Worm (Caenorhabditis elegans) whole organism, L4 larva: Measurements from ENCODE around the gene scl-27.

Experiments used
- F26F4.8 ChIP-seq: fragments of 200-800 bp; sonication (Bioruptor generic); conservative IDR thresholded peaks from 2 replicates; pipeline ENCODE4 v1.3.6; 2022; ENCODE audit warnings: missing genetic modification characterization, missing compliant biosample characterization
- F37D6.2 ChIP-seq: sonication (generic microtip); optimal IDR thresholded peaks from 2 replicates; lab custom pipeline; 2016; ENCODE audit warnings: mild to moderate bottlenecking, missing genetic modification characterization, missing compliant biosample characterization
- R02D3.7 ChIP-seq: fragments of 150-350 bp; sonication (generic microtip); optimal IDR thresholded peaks from 3 replicates; lab custom pipeline; 2014; ENCODE audit warnings: missing biosample characterization, missing genetic modification characterization
- T20F7.1 ChIP-seq: fragments of 200-800 bp; sonication (Bioruptor generic); optimal IDR thresholded peaks from 2 replicates; lab custom pipeline; 2018; ENCODE audit warnings: mild to moderate bottlenecking, missing genetic modification characterization, missing compliant biosample characterization
- T26A8.4 ChIP-seq: fragments of 200-800 bp; sonication (Bioruptor generic); IDR thresholded peaks from 2 replicates; pipeline ENCODE4 v1.3.6; 2022; ENCODE audit warnings: missing genetic modification characterization, missing compliant biosample characterization
- Y105C5A.15 ChIP-seq: fragments of 200-800 bp; sonication (Bioruptor generic); IDR thresholded peaks from 2 replicates; pipeline ENCODE4 v1.3.6; 2022; ENCODE audit warnings: missing genetic modification characterization, missing compliant biosample characterization
- Y75B8A.6 ChIP-seq: fragments of 200-800 bp; sonication (Bioruptor generic); IDR thresholded peaks from 2 replicates; pipeline ENCODE4 v1.3.6; 2022; ENCODE audit warnings: missing genetic modification reagents, missing genetic modification characterization, missing compliant biosample characterization
- ZK546.5 ChIP-seq, 2 experiments: sonication (generic microtip); optimal IDR thresholded peaks; 2 replicates each; lab custom pipeline; 2017; ENCODE audit warnings: missing biosample characterization in 2 of 2, missing genetic modification characterization in 2 of 2
- aly-2 ChIP-seq: sonication (generic microtip); optimal IDR thresholded peaks from 2 replicates; lab custom pipeline; 2018; ENCODE audit warnings: missing biosample characterization, missing genetic modification characterization
- attf-4 ChIP-seq: sonication (generic microtip); optimal IDR thresholded peaks from 3 replicates; lab custom pipeline; 2017; ENCODE audit warnings: missing biosample characterization, missing genetic modification characterization
- ceh-82 ChIP-seq: sonication (generic microtip); optimal IDR thresholded peaks from 2 replicates; lab custom pipeline; 2017; ENCODE audit warnings: missing biosample characterization, missing genetic modification characterization
- ces-1 ChIP-seq: fragments of 150-350 bp; sonication (generic microtip); optimal IDR thresholded peaks from 4 replicates; lab custom pipeline; 2014; ENCODE audit warnings: missing biosample characterization, missing genetic modification reagents, missing genetic modification characterization
- daf-16 ChIP-seq, 3 experiments: sonication (generic microtip); optimal IDR thresholded peaks; 2 replicates each; lab custom pipeline; 2016 to 2017; ENCODE audit warnings: missing genetic modification characterization in 3 of 3, missing genetic modification reagents in 3 of 3, mild to moderate bottlenecking in 2 of 3, missing compliant biosample characterization in 2 of 3, missing biosample characterization in 1 of 3, moderate library complexity in 1 of 3
- daf-19 ChIP-seq: fragments of 200-800 bp; sonication (Bioruptor generic); conservative IDR thresholded peaks from 2 replicates; pipeline ENCODE4 v1.3.6; 2022; ENCODE audit warnings: missing genetic modification characterization, missing compliant biosample characterization
- dmd-9 ChIP-seq: fragments of 200-800 bp; sonication (Bioruptor generic); IDR thresholded peaks from 2 replicates; pipeline ENCODE4 v1.3.6; 2022; ENCODE audit warnings: missing genetic modification reagents, missing genetic modification characterization, missing compliant biosample characterization
- duxl-1 ChIP-seq: sonication (generic microtip); optimal IDR thresholded peaks from 2 replicates; lab custom pipeline; 2016; ENCODE audit warnings: mild to moderate bottlenecking, missing genetic modification characterization, moderate library complexity, missing compliant biosample characterization; ENCODE audit not compliant: poor library complexity
- dve-1 ChIP-seq: sonication (generic microtip); optimal IDR thresholded peaks from 2 replicates; lab custom pipeline; 2017; ENCODE audit warnings: antibody characterized with exemption, mild to moderate bottlenecking, missing genetic modification characterization, missing compliant biosample characterization; ENCODE audit not compliant: insufficient read depth
- egl-27 ChIP-seq: sonication (generic microtip); optimal IDR thresholded peaks from 3 replicates; lab custom pipeline; 2017; ENCODE audit warnings: missing biosample characterization, missing genetic modification reagents, missing genetic modification characterization
- fos-1 ChIP-seq: fragments of 150-350 bp; optimal IDR thresholded peaks from 2 replicates; lab custom pipeline; 2014; ENCODE audit warnings: missing biosample characterization, missing genetic modification characterization
- hif-1 ChIP-seq, 2 experiments: sonication (generic microtip); optimal IDR thresholded peaks; 2 replicates each; lab custom pipeline; 2016 to 2017; ENCODE audit warnings: missing compliant biosample characterization in 2 of 2, missing genetic modification characterization in 2 of 2, missing genetic modification reagents in 2 of 2, missing genotype in 2 of 2, mild to moderate bottlenecking in 1 of 2
- lin-1 ChIP-seq: fragments of 200-800 bp; sonication (Bioruptor generic); IDR thresholded peaks from 2 replicates; pipeline ENCODE4 v1.3.6; 2022; ENCODE audit warnings: missing genetic modification reagents, missing genetic modification characterization, missing compliant biosample characterization
- lin-15B ChIP-seq: fragments of 150-350 bp; sonication (generic microtip); optimal IDR thresholded peaks from 3 replicates; lab custom pipeline; 2014; ENCODE audit warnings: missing biosample characterization, missing genetic modification characterization
- lir-3 ChIP-seq: sonication (generic microtip); optimal IDR thresholded peaks from 2 replicates; lab custom pipeline; 2016; ENCODE audit warnings: mild to moderate bottlenecking, missing genetic modification characterization, missing compliant biosample characterization
- mep-1 ChIP-seq: fragments of 150-350 bp; sonication (generic microtip); optimal IDR thresholded peaks from 3 replicates; lab custom pipeline; 2014; ENCODE audit warnings: missing biosample characterization, missing genetic modification characterization
- mes-2 ChIP-seq: sonication (generic microtip); optimal IDR thresholded peaks from 2 replicates; lab custom pipeline; 2016; ENCODE audit warnings: missing genotype, mild to moderate bottlenecking, missing genetic modification characterization, missing compliant biosample characterization; ENCODE audit not compliant: poor library complexity, severe bottlenecking
- mxl-2 ChIP-seq: fragments of 200-800 bp; sonication (Bioruptor generic); conservative IDR thresholded peaks from 2 replicates; pipeline ENCODE4 v1.3.6; 2022; ENCODE audit warnings: missing genetic modification reagents, missing genetic modification characterization, missing compliant biosample characterization
- nhr-111 ChIP-seq: fragments of 200-800 bp; sonication (Bioruptor generic); optimal IDR thresholded peaks from 2 replicates; lab custom pipeline; 2018; ENCODE audit warnings: mild to moderate bottlenecking, missing genetic modification characterization, missing compliant biosample characterization
- nhr-237 ChIP-seq: sonication (generic microtip); optimal IDR thresholded peaks from 2 replicates; lab custom pipeline; 2017; ENCODE audit warnings: missing biosample characterization, missing genetic modification characterization
- nhr-25 ChIP-seq: sonication (generic microtip); optimal IDR thresholded peaks from 2 replicates; lab custom pipeline; 2017; ENCODE audit warnings: missing genetic modification characterization, mild to moderate bottlenecking, missing compliant biosample characterization, antibody characterized with exemption, moderate library complexity, borderline replicate concordance; ENCODE audit not compliant: insufficient read depth
- nhr-28 ChIP-seq: fragments of 150-350 bp; optimal IDR thresholded peaks from 2 replicates; lab custom pipeline; 2014; ENCODE audit warnings: missing biosample characterization, missing genetic modification characterization
- nhr-76 ChIP-seq: fragments of 150-350 bp; optimal IDR thresholded peaks from 2 replicates; lab custom pipeline; 2014; ENCODE audit warnings: missing biosample characterization, missing genetic modification characterization
- pha-4 ChIP-seq, 2 experiments: fragments of 150-350 bp in 1 of 2; fragments of 200-800 bp in 1 of 2; sonication (Bioruptor generic) in 1 of 2; IDR thresholded peaks in 1 of 2; optimal IDR thresholded peaks in 1 of 2; 2 replicates each; pipeline versions ENCODE4 v1.3.6 to Lab custom; 2014 to 2022; ENCODE audit warnings: missing genetic modification characterization in 2 of 2, missing genetic modification reagents in 2 of 2, missing biosample characterization in 1 of 2, missing compliant biosample characterization in 1 of 2
- pqm-1 ChIP-seq: sonication (generic microtip); optimal IDR thresholded peaks from 2 replicates; lab custom pipeline; 2017; ENCODE audit warnings: missing biosample characterization, missing genetic modification characterization
- sdz-12 ChIP-seq: fragments of 200-800 bp; sonication (Bioruptor generic); optimal IDR thresholded peaks from 2 replicates; lab custom pipeline; 2018; ENCODE audit warnings: mild to moderate bottlenecking, missing genetic modification characterization, missing compliant biosample characterization
- skn-1 ChIP-seq: fragments of 150-350 bp; optimal IDR thresholded peaks from 2 replicates; lab custom pipeline; 2014; ENCODE audit warnings: missing biosample characterization, missing genetic modification characterization
- spr-3 ChIP-seq: fragments of 200-800 bp; sonication (Bioruptor generic); optimal IDR thresholded peaks from 2 replicates; lab custom pipeline; 2018; ENCODE audit warnings: mild to moderate bottlenecking, missing genetic modification characterization, missing compliant biosample characterization
- unc-39 ChIP-seq: sonication (generic microtip); optimal IDR thresholded peaks from 2 replicates; lab custom pipeline; 2017; ENCODE audit warnings: missing biosample characterization, missing genetic modification characterization
- unc-62 ChIP-seq, 3 experiments: fragments of 150-350 bp in 1 of 3; sonication (generic microtip); optimal IDR thresholded peaks in 2 of 3; peaks in 1 of 3; 1 replicate in 1 of 3; 2 replicates in 2 of 3; lab custom pipeline; 2014 to 2017; ENCODE audit warnings: missing biosample characterization in 3 of 3, missing genetic modification characterization in 3 of 3, missing genetic modification reagents in 3 of 3, missing genotype in 1 of 3
- zag-1 ChIP-seq: fragments of 150-350 bp; optimal IDR thresholded peaks from 2 replicates; lab custom pipeline; 2014; ENCODE audit warnings: missing biosample characterization, missing genetic modification characterization
- zfp-2 ChIP-seq: sonication (generic microtip); optimal IDR thresholded peaks from 2 replicates; lab custom pipeline; 2016; ENCODE audit warnings: mild to moderate bottlenecking, missing genetic modification characterization, missing compliant biosample characterization
- zfp-3 ChIP-seq: fragments of 200-800 bp; sonication (Bioruptor generic); conservative IDR thresholded peaks from 2 replicates; pipeline ENCODE4 v1.3.6; 2022; ENCODE audit warnings: missing genetic modification reagents, missing genetic modification characterization, missing compliant biosample characterization
- zip-11 ChIP-seq: fragments of 200-800 bp; sonication (Bioruptor generic); IDR thresholded peaks from 2 replicates; pipeline ENCODE4 v1.3.6; 2022; ENCODE audit warnings: missing genetic modification characterization, missing compliant biosample characterization
- ztf-7 ChIP-seq: fragments of 150-350 bp; optimal IDR thresholded peaks from 2 replicates; lab custom pipeline; 2014; ENCODE audit warnings: missing biosample characterization, missing genetic modification characterization

scl-27 gene

DNA sequence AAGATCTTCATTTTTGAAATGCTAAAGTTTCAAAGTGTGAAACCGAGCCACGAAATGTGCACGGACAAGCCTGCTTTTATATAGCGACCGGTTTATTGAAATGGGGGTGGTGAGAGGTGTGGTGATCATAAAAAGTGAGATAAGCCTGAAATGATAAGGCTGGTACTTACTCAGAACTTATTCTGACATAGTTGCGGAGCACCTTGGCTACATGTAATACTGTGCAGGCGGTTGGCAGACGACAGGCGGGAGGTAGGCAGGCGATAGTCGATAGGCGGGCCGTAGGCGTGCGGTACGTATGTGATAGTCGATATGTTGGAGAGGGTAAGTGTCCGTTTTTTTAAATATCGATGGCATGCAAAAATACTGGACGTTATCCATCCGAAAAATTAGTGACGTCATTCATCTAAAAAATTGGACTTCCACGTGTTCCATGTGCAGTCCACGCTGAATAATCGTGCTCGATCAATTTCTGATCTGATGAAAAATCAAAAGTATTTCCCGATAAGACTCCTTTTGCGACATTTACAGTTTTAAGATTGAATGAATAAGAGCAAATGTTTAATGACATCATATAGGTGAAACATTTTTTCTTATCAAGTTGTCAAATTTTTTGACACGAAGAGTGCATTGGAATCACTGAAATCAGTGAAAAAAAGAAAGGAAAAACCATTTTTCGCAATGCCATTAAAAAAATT is 18.0 kb downstream of the scl-27 start, which contains the start of gene irg-8 (continued):
- TF ChIP-seq fos-1 (no peak), F37D6.2 (tag; lab: Kevin White, UChicago) (no peak), dve-1 (no peak), lir-3 (no peak), duxl-1 (no peak), mxl-2 (0 out of 2 replicates have a peak, but pooled peaks have one; percentile 51), zfp-3 (GFP tag; lab: Robert Waterston, UW) (no peak), mes-2 (no peak), unc-39 (tag; lab: Kevin White, UChicago) (no peak), T26A8.4 (no peak), nhr-76 (no peak), dmd-9 (GFP tag; lab: Robert Waterston, UW) (no peak), nhr-25 (tag; lab: Kevin White, UChicago) (no peak), skn-1 (no peak), egl-27 (no peak), mep-1 (tag; lab: Kevin White, UChicago) (no peak), ceh-82 (tag; lab: Kevin White, UChicago) (no peak), F26F4.8 (no peak), lin-1 (GFP tag; lab: Robert Waterston, UW) (no peak), Y75B8A.6 (GFP tag; lab: Robert Waterston, UW) (no peak), R02D3.7 (no peak), pqm-1 (peak; percentile 17), T20F7.1 (no peak)

DNA sequence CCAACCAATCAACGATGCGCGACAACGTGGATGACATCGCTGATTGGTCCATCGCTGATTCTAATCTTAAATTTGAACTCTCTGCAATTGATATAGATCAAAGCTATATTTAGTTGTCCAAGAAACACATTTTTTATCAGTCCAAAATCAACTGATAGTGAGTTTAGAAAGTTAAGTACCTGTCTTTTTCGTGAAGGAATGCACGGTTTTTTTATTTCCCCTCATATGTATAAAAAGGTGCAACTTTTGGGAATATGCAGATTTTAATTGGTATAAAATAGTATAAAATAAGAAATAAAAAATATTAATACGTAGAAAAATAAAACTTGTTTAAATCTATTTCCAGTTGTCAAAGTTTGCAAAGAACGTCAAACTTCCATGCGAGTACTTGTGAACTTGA is 18.6 kb downstream of the scl-27 start, which contains the start of gene Y39D8A.1:
Gene Y39D8A.1 (plus strand): TSS at position 301 of the 400 bp plus-strand sequence.
- TF ChIP-seq daf-16 (GFP tag; optimal IDR thresholded peaks at IDR 0.05; lab: Kevin White, UChicago), result no peak
- TF ChIP-seq daf-16 (tag; optimal IDR thresholded peaks at IDR 0.05; lab: Kevin White, UChicago), result peak; percentile 30
- TF ChIP-seq nhr-237 (tag; lab: Kevin White, UChicago), result no peak
- TF ChIP-seq daf-19 (GFP tag; lab: Robert Waterston, UW), result no peak
- no peak for TF ChIP-seq aly-2 (tag; lab: Kevin White, UChicago)
- no peak for TF ChIP-seq nhr-28 (tag; lab: Kevin White, UChicago)
- no peak for TF ChIP-seq sdz-12
- no peak for TF ChIP-seq ZK546.5 (tag; optimal IDR thresholded peaks at IDR 0.05; lab: Kevin White, UChicago)

- no peak for TF ChIP-seq hif-1 (tag; optimal IDR thresholded peaks at IDR 0.05; lab: Kevin White, UChicago)
- peak; percentile 20 for TF ChIP-seq pqm-1
Observed at ce11 chrV:422133-422532, 22.3 kb downstream of the scl-27 start, which contains the start of gene dod-20. dod-20 (plus strand) TSS chrV:422433.

DNA sequence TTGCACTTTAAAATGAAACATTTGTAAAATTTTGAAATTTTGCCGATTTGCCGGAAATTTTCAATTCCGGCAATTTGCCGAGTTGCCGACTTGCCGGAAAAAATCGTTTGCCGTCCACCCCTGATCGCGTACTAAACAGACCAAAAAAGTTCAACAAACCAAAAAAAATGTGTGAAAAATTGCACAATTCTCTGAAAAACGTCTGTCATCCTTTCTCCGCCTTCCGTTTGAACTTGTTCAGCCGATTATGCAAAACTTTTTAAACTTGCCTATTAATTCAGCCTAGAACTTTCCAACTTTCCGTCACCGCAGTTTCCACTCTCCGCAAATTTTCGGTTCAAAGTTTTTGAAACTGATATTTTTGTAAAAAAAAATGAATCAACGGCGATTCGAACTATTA is 24.3 kb downstream of the scl-27 start, which contains the start of gene B0554.5:
Gene B0554.5 (plus strand): TSS at position 301 of the 400 bp plus-strand sequence.
- no peak for TF ChIP-seq spr-3 (GFP tag; lab: Kevin White, UChicago)
- no peak for TF ChIP-seq ces-1 (GFP tag; lab: Kevin White, UChicago)
- TF ChIP-seq Y105C5A.15 (GFP tag; lab: Robert Waterston, UW), result no peak
- TF ChIP-seq zip-11 (GFP tag; lab: Robert Waterston, UW), result no peak
- TF ChIP-seq daf-19 (GFP tag; lab: Robert Waterston, UW), result no peak
- TF ChIP-seq attf-4 (tag; lab: Kevin White, UChicago), result no peak
- no peak for TF ChIP-seq ztf-7 (tag; lab: Kevin White, UChicago)
- TF ChIP-seq hif-1 (tag; optimal IDR thresholded peaks at IDR 0.05; lab: Kevin White, UChicago), result no peak
- no peak for TF ChIP-seq zag-1 (tag; lab: Kevin White, UChicago)
- TF ChIP-seq pha-4 (GFP tag; IDR thresholded peaks at IDR 0.05; lab: Robert Waterston, UW), result no peak
- no peak for TF ChIP-seq pha-4 (tag; optimal IDR thresholded peaks at IDR 0.05; lab: Kevin White, UChicago)
- TF ChIP-seq lin-15B (tag; lab: Kevin White, UChicago), result no peak
- TF ChIP-seq nhr-111 (GFP tag; lab: Kevin White, UChicago), result no peak
- no peak for TF ChIP-seq unc-62 (GFP tag; optimal IDR thresholded peaks at IDR 0.05 in 1 of 2; lab: Kevin White, UChicago)
- TF ChIP-seq unc-62 (tag; optimal IDR thresholded peaks at IDR 0.05; lab: Kevin White, UChicago), result no peak
- TF ChIP-seq zfp-2, result no peak
- TF ChIP-seq dmd-9 (GFP tag; lab: Robert Waterston, UW), result no peak
